Worm (Caenorhabditis elegans) whole organism, L1 larva: ENCODE measurements around the gene nhr-109.

ENCODE experiments used
- blmp-1 ChIP-seq: fragments of 150-350 bp; optimal IDR thresholded peaks from 2 replicates; lab custom pipeline; 2014; ENCODE audit warnings: missing biosample characterization, missing genetic modification characterization
- unc-62 ChIP-seq: fragments of 150-350 bp; optimal IDR thresholded peaks from 2 replicates; lab custom pipeline; 2014; ENCODE audit warnings: missing biosample characterization, missing genetic modification reagents, missing genetic modification characterization

DNA sequence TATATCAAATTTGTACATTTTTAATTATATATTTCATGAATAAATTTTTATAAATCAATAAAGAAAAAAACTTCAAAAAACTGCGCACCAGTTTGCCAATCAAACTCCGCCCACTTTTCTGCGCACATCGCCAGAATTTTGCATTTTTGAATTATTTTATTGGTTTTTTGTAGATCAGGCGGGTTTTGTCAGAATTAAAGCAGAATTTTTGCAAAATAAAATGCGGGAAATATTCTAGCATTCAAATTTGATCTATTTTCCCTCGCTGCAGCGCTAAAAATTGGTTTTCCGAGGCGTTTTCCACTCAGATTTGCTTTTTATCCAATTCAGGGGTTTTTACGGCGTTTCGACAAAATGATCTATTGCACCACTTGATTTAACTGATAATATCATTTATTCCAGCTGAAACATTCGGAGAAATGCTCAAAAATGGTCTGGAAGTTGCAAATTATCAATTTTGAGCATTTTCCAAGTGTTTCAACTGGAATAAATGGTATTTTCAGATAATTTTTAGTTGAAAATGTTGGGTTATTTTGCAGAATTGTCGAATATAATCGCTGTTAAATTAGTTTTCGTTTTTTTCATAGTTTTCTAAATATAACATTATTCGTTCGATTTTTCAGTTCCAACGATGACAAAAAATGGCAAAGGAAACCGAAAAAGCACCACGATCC lies 37.9 kb downstream of the nhr-109 start, which contains the start of gene W06B4.1:
- TF ChIP-seq unc-62 (GFP tag; lab: Kevin White, UChicago), result no peak
- no peak for TF ChIP-seq blmp-1 (tag; lab: Kevin White, UChicago)
